Fruit fly (Drosophila melanogaster): ENCODE measurements around the gene CG14631.

The CG14631 gene

dm6 chrX:1026511-1026910 lies 14.7 kb downstream of the CG14631 start, which contains the start of the genes CG32814, CG11638 and CG3021 (continued):
- TF ChIP-seq CG11762 (GFP tag; optimal IDR thresholded peaks at IDR 0.05; ENCODE audit: insufficient read depth): no peak
- TF ChIP-seq CG6808 (GFP tag; optimal IDR thresholded peaks at IDR 0.05): no peak
- peak; percentile 42 for TF ChIP-seq Eip75B (GFP tag; optimal IDR thresholded peaks at IDR 0.05)
- TF ChIP-seq OdsH (GFP tag; optimal IDR thresholded peaks at IDR 0.05): no peak
- TF ChIP-seq CG15336 (GFP tag; IDR thresholded peaks at IDR 0.05): 0 out of 2 replicates have a peak, but pooled peaks have one; percentile 30
- no peak for TF ChIP-seq Blimp-1 (GFP tag; optimal IDR thresholded peaks at IDR 0.05)
- TF ChIP-seq spab (GFP tag; optimal IDR thresholded peaks at IDR 0.05): no peak
- TF ChIP-seq CG6276 (GFP tag; optimal IDR thresholded peaks at IDR 0.05): no peak
- no peak for TF ChIP-seq CG10631 (GFP tag; optimal IDR thresholded peaks at IDR 0.05)
- TF ChIP-seq dac (GFP tag; optimal IDR thresholded peaks at IDR 0.05): no peak
- no peak for TF ChIP-seq CG6792 (GFP tag; optimal IDR thresholded peaks at IDR 0.05)
- no peak for TF ChIP-seq Sox15 (GFP tag; optimal IDR thresholded peaks at IDR 0.05)
- peak; percentile 30 for TF ChIP-seq CG3919 (GFP tag; optimal IDR thresholded peaks at IDR 0.05)
- no peak for TF ChIP-seq Ets21C (GFP tag; optimal IDR thresholded peaks at IDR 0.05)
- TF ChIP-seq CG6854 (GFP tag; optimal IDR thresholded peaks at IDR 0.05): no peak
- TF ChIP-seq Sox102F (GFP tag; optimal IDR thresholded peaks at IDR 0.05): peak; percentile 49
- no peak for TF ChIP-seq CG7368 (GFP tag; optimal IDR thresholded peaks at IDR 0.05)
- TF ChIP-seq Hr39 (GFP tag; optimal IDR thresholded peaks at IDR 0.05): no peak
- TF ChIP-seq CG31627 (GFP tag; optimal IDR thresholded peaks at IDR 0.05): peak; percentile 11
- no peak for TF ChIP-seq Hr4 (GFP tag; optimal IDR thresholded peaks at IDR 0.05)
- no peak for TF ChIP-seq vri (GFP tag; optimal IDR thresholded peaks at IDR 0.05)
- TF ChIP-seq acj6 (GFP tag; optimal IDR thresholded peaks at IDR 0.05): no peak
- no peak for TF ChIP-seq CG8119 (GFP tag; IDR thresholded peaks at IDR 0.05)
- no peak for TF ChIP-seq CG3032 (tag; optimal IDR thresholded peaks at IDR 0.05)
- TF ChIP-seq Lpt (GFP tag; optimal IDR thresholded peaks at IDR 0.05): no peak

dm6 chrX:1030478-1030877 lies 18.6 kb downstream of the CG14631 start, which contains the start of the genes Cdc45 and Rpp21:
Gene Cdc45, minus strand, starts transcription at chrX:1030556.
Gene Rpp21, plus strand, starts transcription at chrX:1030758.
- TF ChIP-seq Blimp-1 (GFP tag; optimal IDR thresholded peaks at IDR 0.05) (peak; percentile 41), CG9139 (GFP tag; optimal IDR thresholded peaks at IDR 0.05) (no peak), Eip93F (GFP tag; optimal IDR thresholded peaks at IDR 0.05) (no peak), esn (GFP tag; optimal IDR thresholded peaks at IDR 0.05) (no peak), cyc (GFP tag; optimal IDR thresholded peaks at IDR 0.05) (peak; percentile 5), CG6808 (GFP tag; optimal IDR thresholded peaks at IDR 0.05) (no peak), CG11762 (GFP tag; optimal IDR thresholded peaks at IDR 0.05; ENCODE audit: insufficient read depth) (no peak), Eip78C (GFP tag) (peak; percentile 42), CG3032 (tag; optimal IDR thresholded peaks at IDR 0.05) (peak; percentile 6), vri (GFP tag; optimal IDR thresholded peaks at IDR 0.05) (no peak), CG8319 (GFP tag; optimal IDR thresholded peaks at IDR 0.05) (no peak)

- TF ChIP-seq CG8319 (GFP tag; optimal IDR thresholded peaks at IDR 0.05) (no peak), CG9139 (GFP tag; optimal IDR thresholded peaks at IDR 0.05) (no peak), CG11762 (GFP tag; optimal IDR thresholded peaks at IDR 0.05; ENCODE audit: insufficient read depth) (no peak), CG4318 (GFP tag; optimal IDR thresholded peaks at IDR 0.05) (no peak), pdm3 (GFP tag; optimal IDR thresholded peaks at IDR 0.05) (no peak), fkh (GFP tag; optimal IDR thresholded peaks at IDR 0.05) (no peak), Met (GFP tag; optimal IDR thresholded peaks at IDR 0.05) (no peak), Sox14 (GFP tag; optimal IDR thresholded peaks at IDR 0.05) (no peak), Eip78C (GFP tag) (no peak), CG6163 (GFP tag; IDR thresholded peaks at IDR 0.05) (no peak), CG6808 (GFP tag; optimal IDR thresholded peaks at IDR 0.05) (no peak), spab (GFP tag; optimal IDR thresholded peaks at IDR 0.05) (no peak), Sox15 (GFP tag; optimal IDR thresholded peaks at IDR 0.05) (no peak), Sox102F (GFP tag; optimal IDR thresholded peaks at IDR 0.05) (no peak), eg (GFP tag; IDR thresholded peaks at IDR 0.05) (no peak), CG8119 (GFP tag; IDR thresholded peaks at IDR 0.05) (no peak), dsx (GFP tag; optimal IDR thresholded peaks at IDR 0.05; ENCODE audit: poor library complexity, severe bottlenecking) (no peak), salr (GFP tag; optimal IDR thresholded peaks at IDR 0.05) (no peak)
These were observed 19.4 kb downstream of the CG14631 start, which contains the start of gene CG14630 for dm6 chrX:1031196-1031595. Gene CG14630, plus strand, starts transcription at chrX:1031496.

Measured in whole organism, prepupa.